Worm (Caenorhabditis elegans): ENCODE measurements around the gene ZK470.1.

ZK470.1 gene

ce11 chrX:4139593-4140565 lies 23.6 kb upstream of the ZK470.1 start, which contains the start of gene ZK470.4 (continued):
- no peak for TF ChIP-seq T20F7.1 (GFP tag; optimal IDR thresholded peaks at IDR 0.05)
- peak; percentile 36 for TF ChIP-seq hlh-30 (tag; optimal IDR thresholded peaks at IDR 0.05; ENCODE audit: insufficient read depth)
- no peak for TF ChIP-seq F37D6.2 (tag; optimal IDR thresholded peaks at IDR 0.05)
- no peak for TF ChIP-seq lim-7 (GFP tag; IDR thresholded peaks at IDR 0.05)
- no peak for TF ChIP-seq lin-15B (tag; optimal IDR thresholded peaks at IDR 0.05)
- no peak for TF ChIP-seq zip-2 (tag; optimal IDR thresholded peaks at IDR 0.05)
- TF ChIP-seq fos-1 (tag; optimal IDR thresholded peaks at IDR 0.05), result no peak

- TF ChIP-seq unc-39 (tag; optimal IDR thresholded peaks at IDR 0.05) (no peak), tra-1 (GFP tag; IDR thresholded peaks at IDR 0.05) (no peak), dpl-1 (GFP tag; optimal IDR thresholded peaks at IDR 0.05) (no peak), skn-1 (tag; optimal IDR thresholded peaks at IDR 0.05) (no peak), zip-11 (GFP tag; IDR thresholded peaks at IDR 0.05) (no peak), fos-1 (tag; optimal IDR thresholded peaks at IDR 0.05) (no peak), nhr-25 (tag; optimal IDR thresholded peaks at IDR 0.05; ENCODE audit: borderline replicate concordance, insufficient read depth) (no peak), mep-1 (tag; optimal IDR thresholded peaks at IDR 0.05) (peak; percentile 3), hlh-30 (tag; optimal IDR thresholded peaks at IDR 0.05; ENCODE audit: insufficient read depth) (peak; percentile 44), ctbp-1 (GFP tag; IDR thresholded peaks at IDR 0.05) (no peak), hlh-11 (tag; optimal IDR thresholded peaks at IDR 0.05) (peak; percentile 62), zfp-3 (GFP tag; conservative IDR thresholded peaks at IDR 0.05) (no peak), T20F7.1 (GFP tag; optimal IDR thresholded peaks at IDR 0.05) (no peak), lim-7 (GFP tag; IDR thresholded peaks at IDR 0.05) (no peak), vab-7 (GFP tag; IDR thresholded peaks at IDR 0.05) (no peak), fkh-10 (GFP tag; optimal IDR thresholded peaks at IDR 0.05) (no peak), zip-2 (tag; optimal IDR thresholded peaks at IDR 0.05) (no peak), unc-62 (GFP tag; optimal IDR thresholded peaks at IDR 0.05 in 1 of 2) (peak in 1 of 2 experiments; percentile 94), unc-62 (tag; optimal IDR thresholded peaks at IDR 0.05) (no peak), dmd-8 (GFP tag; IDR thresholded peaks at IDR 0.05) (no peak), dmd-9 (GFP tag; IDR thresholded peaks at IDR 0.05) (no peak), pha-4 (GFP tag; IDR thresholded peaks at IDR 0.05) (no peak), pha-4 (tag; optimal IDR thresholded peaks at IDR 0.05) (no peak), lin-13 (GFP tag; optimal IDR thresholded peaks at IDR 0.05) (no peak), F49E8.2 (tag; optimal IDR thresholded peaks at IDR 0.05; ENCODE audit: borderline replicate concordance) (no peak), php-3 (GFP tag; IDR thresholded peaks at IDR 0.05) (0 out of 2 replicates have a peak, but pooled peaks have one; percentile 18), spr-1 (tag; optimal IDR thresholded peaks at IDR 0.05) (no peak), ztf-7 (tag; optimal IDR thresholded peaks at IDR 0.05) (no peak), nhr-28 (tag; optimal IDR thresholded peaks at IDR 0.05) (peak; percentile 63), unc-130 (GFP tag; optimal IDR thresholded peaks at IDR 0.05) (no peak), nhr-77 (tag; optimal IDR thresholded peaks at IDR 0.05) (no peak), daf-12 (tag; optimal IDR thresholded peaks at IDR 0.05) (no peak), dmd-6 (GFP tag; IDR thresholded peaks at IDR 0.05) (peak; percentile 46), daf-8 (GFP tag; IDR thresholded peaks at IDR 0.05) (no peak), hif-1 (tag; optimal IDR thresholded peaks at IDR 0.05) (peak in 1 of 2 experiments; percentile 91), nhr-48 (tag; optimal IDR thresholded peaks at IDR 0.05) (peak; percentile 41), nhr-41 (GFP tag; IDR thresholded peaks at IDR 0.05) (no peak), lin-1 (GFP tag; IDR thresholded peaks at IDR 0.05) (no peak), lsy-2 (tag; optimal IDR thresholded peaks at IDR 0.05) (peak in 1 of 2 experiments; percentile 25), gei-8 (GFP tag; optimal IDR thresholded peaks at IDR 0.05) (no peak), madf-5 (GFP tag; IDR thresholded peaks at IDR 0.05) (no peak), F37D6.2 (tag; optimal IDR thresholded peaks at IDR 0.05) (no peak), madf-9 (GFP tag; conservative IDR thresholded peaks at IDR 0.05) (no peak), Y48G9A.11 (GFP tag; IDR thresholded peaks at IDR 0.05) (no peak)
These were observed 22.6 kb upstream of the ZK470.1 start for ce11 chrX:4140755-4141417.
